Fruit fly (Drosophila melanogaster): ENCODE data around the gene CG32104.

DNA sequence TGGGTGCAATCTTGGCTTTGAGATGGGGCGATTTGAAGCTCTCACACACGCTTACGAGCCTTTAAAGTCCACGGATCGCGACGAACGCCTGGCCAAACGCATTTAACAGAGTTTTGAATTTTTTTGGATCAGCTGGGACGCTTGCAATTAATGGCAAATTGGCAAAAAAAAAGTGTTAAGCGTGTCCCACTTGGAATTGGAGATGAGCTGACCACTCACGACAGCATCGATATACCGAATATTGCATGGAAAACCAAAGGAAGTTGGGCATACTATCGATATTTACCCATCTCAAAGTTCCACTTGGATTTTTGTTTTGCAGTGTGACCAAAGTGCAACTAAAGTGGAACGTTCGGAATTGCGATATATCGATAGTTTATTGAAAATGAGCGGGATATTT, 18.2 kb upstream of the CG32104 start, which contains the start of gene ArfGAP1:
- no peak for TF ChIP-seq psq (optimal IDR thresholded peaks at IDR 0.05)
- TF ChIP-seq pan (optimal IDR thresholded peaks at IDR 0.05) = no peak
- TF ChIP-seq usp (GFP tag; optimal IDR thresholded peaks at IDR 0.05) = no peak
- no peak for TF ChIP-seq CG8478 (optimal IDR thresholded peaks at IDR 0.05)

Measured in whole organism.